Worm (Caenorhabditis elegans) whole organism, L1 larva: ENCODE measurements around the gene F10E7.9.
A peak's percentile ranks its signal among the peaks of the same experiment; 100 is the strongest.

Source experiments
- C34B4.2 ChIP-seq: sonication (generic microtip); optimal IDR thresholded peaks from 2 replicates; lab custom pipeline; 2017; ENCODE audit warnings: mild to moderate bottlenecking, missing genetic modification characterization, missing compliant biosample characterization
- ama-1 ChIP-seq: fragments of 150-350 bp; optimal IDR thresholded peaks from 2 replicates; lab custom pipeline; 2014
- blmp-1 ChIP-seq: fragments of 150-350 bp; optimal IDR thresholded peaks from 2 replicates; lab custom pipeline; 2014; ENCODE audit warnings: missing biosample characterization, missing genetic modification characterization
- ceh-63 ChIP-seq: fragments of 200-800 bp; sonication (Bioruptor generic); optimal IDR thresholded peaks from 2 replicates; lab custom pipeline; 2018; ENCODE audit warnings: mild to moderate bottlenecking, missing genetic modification characterization, missing compliant biosample characterization
- ceh-82 ChIP-seq, 3 experiments: fragments of 150-350 bp in 1 of 3; sonication (generic microtip) in 2 of 3; optimal IDR thresholded peaks; 2 replicates each; lab custom pipeline; 2014 to 2017; ENCODE audit warnings: missing biosample characterization in 3 of 3, missing genetic modification characterization in 3 of 3
- ces-1 ChIP-seq: fragments of 150-350 bp; optimal IDR thresholded peaks from 2 replicates; lab custom pipeline; 2014; ENCODE audit warnings: missing biosample characterization, missing genetic modification reagents, missing genetic modification characterization
- dsc-1 ChIP-seq: sonication (generic microtip); optimal IDR thresholded peaks from 2 replicates; lab custom pipeline; 2016; ENCODE audit warnings: mild to moderate bottlenecking, missing genetic modification characterization, missing compliant biosample characterization
- efl-1 ChIP-seq, 4 experiments: fragments of 150-350 bp; optimal IDR thresholded peaks in 3 of 4; peaks in 1 of 4; 1 replicate in 1 of 4; 2 replicates in 3 of 4; lab custom pipeline; 2014; ENCODE audit warnings: missing biosample characterization in 2 of 4, missing genetic modification characterization in 2 of 4, missing genetic modification reagents in 2 of 4
- egl-13 ChIP-seq: sonication (generic microtip); optimal IDR thresholded peaks from 2 replicates; lab custom pipeline; 2016; ENCODE audit warnings: missing genotype, missing genetic modification reagents, missing genetic modification characterization, missing compliant biosample characterization
- elt-3 ChIP-seq, 6 experiments: fragments of 150-350 bp in 1 of 6; sonication (generic microtip); optimal IDR thresholded peaks; 2 replicates each; lab custom pipeline; 2017 to 2018; ENCODE audit warnings: missing biosample characterization in 6 of 6, missing genetic modification characterization in 6 of 6, inconsistent platforms in 1 of 6
- fkh-4 ChIP-seq: sonication (generic microtip); optimal IDR thresholded peaks from 2 replicates; lab custom pipeline; 2016; ENCODE audit warnings: missing compliant biosample characterization, missing genetic modification characterization, borderline replicate concordance
- fkh-8 ChIP-seq: sonication (generic microtip); optimal IDR thresholded peaks from 2 replicates; lab custom pipeline; 2016; ENCODE audit warnings: mild to moderate bottlenecking, missing genetic modification characterization, missing compliant biosample characterization
- fos-1 ChIP-seq: fragments of 150-350 bp; optimal IDR thresholded peaks from 2 replicates; lab custom pipeline; 2014; ENCODE audit warnings: missing biosample characterization, missing genetic modification characterization
- grh-1 ChIP-seq: fragments of 200-800 bp; sonication (Bioruptor generic); IDR thresholded peaks from 2 replicates; pipeline ENCODE4 v1.3.6; 2022; ENCODE audit warnings: missing genetic modification reagents, missing genetic modification characterization, missing compliant biosample characterization
- hlh-4 ChIP-seq: sonication (generic microtip); optimal IDR thresholded peaks from 2 replicates; lab custom pipeline; 2016; ENCODE audit warnings: mild to moderate bottlenecking, missing genetic modification characterization, missing compliant biosample characterization
- hpl-2 ChIP-seq: fragments of 150-350 bp; optimal IDR thresholded peaks from 2 replicates; lab custom pipeline; 2014; ENCODE audit warnings: missing biosample characterization, missing genetic modification reagents, missing genetic modification characterization
- jun-1 ChIP-seq: fragments of 150-350 bp; optimal IDR thresholded peaks from 2 replicates; lab custom pipeline; 2014; ENCODE audit warnings: missing biosample characterization, missing genetic modification reagents, missing genetic modification characterization
- lin-15B ChIP-seq: fragments of 150-350 bp; sonication (generic microtip); optimal IDR thresholded peaks from 3 replicates; lab custom pipeline; 2014; ENCODE audit warnings: missing biosample characterization, missing genetic modification characterization
- lin-39 ChIP-seq: fragments of 150-350 bp; optimal IDR thresholded peaks from 2 replicates; lab custom pipeline; 2014; ENCODE audit warnings: missing biosample characterization, missing genetic modification reagents, missing genetic modification characterization
- lir-3 ChIP-seq: sonication (generic microtip); optimal IDR thresholded peaks from 2 replicates; lab custom pipeline; 2016; ENCODE audit warnings: mild to moderate bottlenecking, missing genetic modification characterization, moderate library complexity, missing compliant biosample characterization; ENCODE audit not compliant: poor library complexity
- mab-9 ChIP-seq: fragments of 200-800 bp; sonication (Bioruptor generic); IDR thresholded peaks from 2 replicates; pipeline ENCODE4 v1.3.6; 2022; ENCODE audit warnings: missing genetic modification reagents, missing genetic modification characterization, missing compliant biosample characterization
- mef-2 ChIP-seq: fragments of 150-350 bp; optimal IDR thresholded peaks from 2 replicates; lab custom pipeline; 2014; ENCODE audit warnings: missing biosample characterization, missing genetic modification characterization
- mep-1 ChIP-seq: fragments of 150-350 bp; optimal IDR thresholded peaks from 2 replicates; lab custom pipeline; 2014; ENCODE audit warnings: missing biosample characterization, missing genetic modification characterization
- nhr-20 ChIP-seq: sonication (generic microtip); optimal IDR thresholded peaks from 2 replicates; lab custom pipeline; 2016; ENCODE audit warnings: mild to moderate bottlenecking, missing genetic modification characterization, missing compliant biosample characterization
- nhr-237 ChIP-seq: fragments of 150-350 bp; optimal IDR thresholded peaks from 2 replicates; lab custom pipeline; 2014; ENCODE audit warnings: missing biosample characterization, missing genetic modification characterization
- nhr-28 ChIP-seq: fragments of 150-350 bp; optimal IDR thresholded peaks from 2 replicates; lab custom pipeline; 2014; ENCODE audit warnings: missing biosample characterization, missing genetic modification characterization
- nhr-47 ChIP-seq: sonication (generic microtip); optimal IDR thresholded peaks from 2 replicates; lab custom pipeline; 2016; ENCODE audit warnings: mild to moderate bottlenecking, missing genetic modification characterization, moderate library complexity, missing compliant biosample characterization
- nhr-71 ChIP-seq: sonication (generic microtip); optimal IDR thresholded peaks from 2 replicates; lab custom pipeline; 2016; ENCODE audit warnings: mild to moderate bottlenecking, missing genetic modification characterization, moderate library complexity, missing compliant biosample characterization
- nhr-77 ChIP-seq: fragments of 150-350 bp; optimal IDR thresholded peaks from 2 replicates; lab custom pipeline; 2014; ENCODE audit warnings: missing biosample characterization, missing genetic modification characterization
- nhr-85 ChIP-seq: sonication (generic microtip); peaks from one replicate; lab custom pipeline; 2016; ENCODE audit warnings: missing genetic modification characterization, inconsistent platforms, missing compliant biosample characterization
- pax-3 ChIP-seq: fragments of 200-800 bp; sonication (Bioruptor generic); optimal IDR thresholded peaks from 2 replicates; lab custom pipeline; 2018; ENCODE audit warnings: mild to moderate bottlenecking, missing genetic modification characterization, moderate library complexity, missing compliant biosample characterization
- pqm-1 ChIP-seq: sonication (generic microtip); optimal IDR thresholded peaks from 3 replicates; lab custom pipeline; 2017; ENCODE audit warnings: missing biosample characterization, missing genetic modification characterization
- rnt-1 ChIP-seq: sonication (generic microtip); optimal IDR thresholded peaks from 2 replicates; lab custom pipeline; 2016; ENCODE audit warnings: mild to moderate bottlenecking, missing genetic modification characterization, moderate library complexity, missing compliant biosample characterization
- sptf-1 ChIP-seq: fragments of 150-350 bp; optimal IDR thresholded peaks from 2 replicates; lab custom pipeline; 2014; ENCODE audit warnings: missing biosample characterization, missing genetic modification characterization
- sup-37 ChIP-seq: fragments of 200-800 bp; sonication (Bioruptor generic); optimal IDR thresholded peaks from 2 replicates; lab custom pipeline; 2018; ENCODE audit warnings: mild to moderate bottlenecking, missing genetic modification characterization, missing compliant biosample characterization
- swsn-7 ChIP-seq: sonication (generic microtip); optimal IDR thresholded peaks from 2 replicates; lab custom pipeline; 2016; ENCODE audit warnings: missing genetic modification characterization, missing compliant biosample characterization
- tlp-1 ChIP-seq: fragments of 150-350 bp; optimal IDR thresholded peaks from 2 replicates; lab custom pipeline; 2014; ENCODE audit warnings: missing biosample characterization, missing genetic modification characterization
- unc-130 ChIP-seq: fragments of 150-350 bp; optimal IDR thresholded peaks from 2 replicates; lab custom pipeline; 2017; ENCODE audit warnings: missing biosample characterization, missing genetic modification characterization, inconsistent platforms
- unc-30 ChIP-seq: sonication (generic microtip); optimal IDR thresholded peaks from 2 replicates; lab custom pipeline; 2017; ENCODE audit warnings: missing biosample characterization, missing genetic modification characterization
- unc-62 ChIP-seq: fragments of 150-350 bp; optimal IDR thresholded peaks from 2 replicates; lab custom pipeline; 2014; ENCODE audit warnings: missing biosample characterization, missing genetic modification reagents, missing genetic modification characterization
- unc-86 ChIP-seq: sonication (generic microtip); optimal IDR thresholded peaks from 2 replicates; lab custom pipeline; 2016; ENCODE audit warnings: missing genetic modification characterization, missing compliant biosample characterization
- vab-15 ChIP-seq: sonication (generic microtip); optimal IDR thresholded peaks from 2 replicates; lab custom pipeline; 2017; ENCODE audit warnings: missing genotype, mild to moderate bottlenecking, missing genetic modification characterization, missing compliant biosample characterization
- xbp-1 ChIP-seq: sonication (generic microtip); optimal IDR thresholded peaks from 2 replicates; lab custom pipeline; 2016; ENCODE audit warnings: missing genetic modification characterization, missing compliant biosample characterization
- zip-4 ChIP-seq: fragments of 200-800 bp; sonication (Bioruptor generic); optimal IDR thresholded peaks from 2 replicates; lab custom pipeline; 2018; ENCODE audit warnings: mild to moderate bottlenecking, missing genetic modification characterization, moderate library complexity, missing compliant biosample characterization
- ztf-11 ChIP-seq, 2 experiments: sonication (generic microtip); optimal IDR thresholded peaks; 2 replicates each; lab custom pipeline; 2016 to 2017; ENCODE audit warnings: missing genetic modification characterization in 2 of 2, missing biosample characterization in 1 of 2, missing compliant biosample characterization in 1 of 2
- ztf-4 ChIP-seq: fragments of 150-350 bp; optimal IDR thresholded peaks from 2 replicates; lab custom pipeline; 2014; ENCODE audit warnings: missing biosample characterization, missing genetic modification characterization

Gene F10E7.9

ce11 chrII:7151969-7152631, 42.2 kb upstream of the F10E7.9 start, which contains the start of gene fust-1 (continued):
- peak in 1 of 2 experiments; percentile 86 for TF ChIP-seq ztf-11 (tag; optimal IDR thresholded peaks at IDR 0.05; lab: Kevin White, UChicago)
- peak; percentile 96 for TF ChIP-seq lin-39 (tag; lab: Kevin White, UChicago)
- TF ChIP-seq hlh-4 (tag; lab: Kevin White, UChicago), result no peak
- TF ChIP-seq xbp-1 (tag; lab: Kevin White, UChicago), result peak; percentile 96
- TF ChIP-seq dsc-1, result peak; percentile 98
- peak; percentile 90 for TF ChIP-seq lin-15B (tag; lab: Kevin White, UChicago)
- TF ChIP-seq nhr-71 (tag; lab: Kevin White, UChicago), result peak; percentile 98
- TF ChIP-seq nhr-85, result peak; percentile 99
- no peak for TF ChIP-seq tlp-1
- peak; percentile 93 for TF ChIP-seq ztf-4 (tag; lab: Kevin White, UChicago)
- TF ChIP-seq unc-30, result no peak
- peak; percentile 48 for TF ChIP-seq ceh-63 (GFP tag; lab: Kevin White, UChicago)
- TF ChIP-seq unc-62, result peak; percentile 47
- TF ChIP-seq egl-13 (tag; lab: Kevin White, UChicago), result peak; percentile 93
- peak; percentile 98 for TF ChIP-seq nhr-20 (tag; lab: Kevin White, UChicago)
- peak; percentile 73 for TF ChIP-seq blmp-1 (tag; lab: Kevin White, UChicago)
- peak; percentile 86 for TF ChIP-seq hpl-2 (GFP tag; lab: Kevin White, UChicago)
- TF ChIP-seq vab-15 (tag; lab: Kevin White, UChicago), result peak; percentile 72
- peak; percentile 95 for TF ChIP-seq unc-86 (tag; lab: Kevin White, UChicago)
- TF ChIP-seq mep-1 (tag; lab: Kevin White, UChicago), result peak; percentile 99
- no peak for TF ChIP-seq pqm-1 (tag; lab: Kevin White, UChicago)
- TF ChIP-seq C34B4.2 (tag; lab: Kevin White, UChicago), result peak; percentile 50
- TF ChIP-seq rnt-1 (tag; lab: Kevin White, UChicago), result peak; percentile 97
- TF ChIP-seq ceh-82 (tag; optimal IDR thresholded peaks at IDR 0.05; lab: Kevin White, UChicago), result peak; percentile 98 to 99 (median 98)
- TF ChIP-seq lir-3, result peak; percentile 86
- no peak for TF ChIP-seq sptf-1
- TF ChIP-seq elt-3 (tag; optimal IDR thresholded peaks at IDR 0.05; lab: Kevin White, UChicago), result peak in 5 of 6 experiments; percentile 89 to 98 (median 94)
- peak; percentile 90 for TF ChIP-seq sup-37 (GFP tag; lab: Kevin White, UChicago)
- TF ChIP-seq efl-1 (optimal IDR thresholded peaks at IDR 0.05; lab: Kevin White, UChicago), result peak; percentile 94 to 96
- peak; percentile 86 to 99 for TF ChIP-seq efl-1 (GFP tag; optimal IDR thresholded peaks at IDR 0.05 in 1 of 2; lab: Kevin White, UChicago)
- peak; percentile 89 for TF ChIP-seq ama-1 (lab: Kevin White, UChicago)
- TF ChIP-seq nhr-77 (tag; lab: Kevin White, UChicago), result peak; percentile 95
- peak; percentile 97 for TF ChIP-seq grh-1 (GFP tag; lab: Robert Waterston, UW)
- TF ChIP-seq pax-3, result peak; percentile 92
- peak; percentile 81 for TF ChIP-seq fkh-4 (tag; lab: Kevin White, UChicago)
- peak; percentile 79 for TF ChIP-seq nhr-237 (tag; lab: Kevin White, UChicago)
- TF ChIP-seq nhr-47 (tag; lab: Kevin White, UChicago), result peak; percentile 98
- TF ChIP-seq mef-2 (tag; lab: Kevin White, UChicago), result peak; percentile 75
- TF ChIP-seq unc-130 (tag; lab: Kevin White, UChicago), result peak; percentile 98
- TF ChIP-seq swsn-7 (tag; lab: Kevin White, UChicago), result peak; percentile 98
- TF ChIP-seq jun-1 (tag; lab: Kevin White, UChicago), result peak; percentile 96
- peak; percentile 94 for TF ChIP-seq fkh-8 (tag; lab: Kevin White, UChicago)
- TF ChIP-seq ces-1, result no peak
- TF ChIP-seq zip-4 (GFP tag; lab: Kevin White, UChicago), result peak; percentile 88
- TF ChIP-seq nhr-28 (tag; lab: Kevin White, UChicago), result peak; percentile 4
- TF ChIP-seq fos-1 (tag; lab: Kevin White, UChicago), result peak; percentile 87
- peak; percentile 94 for TF ChIP-seq mab-9
- TF ChIP-seq, all 84 proteins: peak for 71
